Fruit fly (Drosophila melanogaster): ENCODE measurements around the gene dpr3.

DNA sequence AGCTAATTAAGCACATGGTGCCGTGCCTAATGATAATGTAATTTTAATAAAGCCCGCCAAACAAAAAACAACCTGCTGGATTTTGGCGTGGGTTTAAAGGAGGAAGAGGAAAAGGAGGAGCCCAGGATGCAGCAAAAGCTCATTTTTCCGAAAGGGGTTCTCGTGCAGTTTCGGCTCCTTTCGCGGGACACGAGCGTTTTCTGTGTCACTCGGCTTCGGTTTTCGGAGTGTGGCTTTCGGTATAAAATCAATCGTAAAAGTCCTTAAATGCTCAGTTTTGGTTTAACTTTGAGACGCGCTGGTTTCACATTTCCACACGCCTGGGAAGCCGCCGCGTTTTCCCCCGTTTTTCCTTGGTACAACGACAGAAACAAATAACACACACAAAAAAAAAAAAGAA is 98.2 kb downstream of the dpr3 start:
- TF ChIP-seq fru (GFP tag; optimal IDR thresholded peaks at IDR 0.05) (no peak), Hnf4 (GFP tag; optimal IDR thresholded peaks at IDR 0.05) (no peak), Dif (GFP tag; optimal IDR thresholded peaks at IDR 0.05; ENCODE audit: partially characterized antibody) (no peak), Hr78 (GFP tag; optimal IDR thresholded peaks at IDR 0.05) (no peak), psq (GFP tag; optimal IDR thresholded peaks at IDR 0.05) (no peak), h (GFP tag; optimal IDR thresholded peaks at IDR 0.05) (no peak), CG9705 (GFP tag; optimal IDR thresholded peaks at IDR 0.05) (no peak), OdsH (GFP tag; optimal IDR thresholded peaks at IDR 0.05) (no peak), pan (optimal IDR thresholded peaks at IDR 0.05) (no peak), br (GFP tag; optimal IDR thresholded peaks at IDR 0.05) (no peak)
